Fruit fly (Drosophila melanogaster): ENCODE measurements around the gene ninaA.

dm6 chr2L:847988-848622 is 29.0 kb upstream of the ninaA start:
- TF ChIP-seq CG8478 (optimal IDR thresholded peaks at IDR 0.05) (no peak), pan (optimal IDR thresholded peaks at IDR 0.05) (no peak), usp (GFP tag; optimal IDR thresholded peaks at IDR 0.05) (no peak), EcR (GFP tag; optimal IDR thresholded peaks at IDR 0.05) (no peak), Dll (optimal IDR thresholded peaks at IDR 0.05) (no peak)
